Fruit fly (Drosophila melanogaster) Kc167 (cell line): Measurements from ENCODE around the gene CG6503.

Experiments used
- Sin3A ChIP-seq: fragments of >200 bp; optimal IDR thresholded peaks from 2 replicates; lab custom pipeline; 2018; ENCODE audit warnings: missing external identifiers
- ttk ChIP-seq: sonication (Bioruptor generic); optimal IDR thresholded peaks from 2 replicates; lab custom pipeline; 2017; ENCODE audit warnings: missing external identifiers

dm6 chr3R:26443343-26443742 lies 18.4 kb upstream of the CG6503 start:
- TF ChIP-seq Sin3A (lab: Kevin White, UChicago) (no peak), ttk (lab: Kevin White, UChicago) (no peak)
